Worm (Caenorhabditis elegans): ENCODE data around the gene C12D12.1.

The C12D12.1 gene

ce11 chrX:3498953-3499352 is at the start of gene C12D12.1:
TSS of gene C12D12.1 (plus strand) at chrX:3499253.
- TF ChIP-seq nhr-120 (GFP tag; IDR thresholded peaks at IDR 0.05) (no peak), aptf-2 (GFP tag; conservative IDR thresholded peaks at IDR 0.05) (no peak), ekl-4 (GFP tag; IDR thresholded peaks at IDR 0.05) (no peak), dox-1 (GFP tag; IDR thresholded peaks at IDR 0.05) (no peak), Y95B8A.8 (GFP tag; IDR thresholded peaks at IDR 0.05) (no peak), die-1 (tag; optimal IDR thresholded peaks at IDR 0.05) (no peak), pbrm-1 (GFP tag; IDR thresholded peaks at IDR 0.05) (no peak), ceh-100 (GFP tag; IDR thresholded peaks at IDR 0.05) (no peak), hlh-26 (GFP tag; conservative IDR thresholded peaks at IDR 0.05) (no peak), ztf-25 (GFP tag; IDR thresholded peaks at IDR 0.05) (no peak), let-607 (tag; optimal IDR thresholded peaks at IDR 0.05) (no peak), nfya-2 (GFP tag; IDR thresholded peaks at IDR 0.05) (no peak), repo-1 (tag; optimal IDR thresholded peaks at IDR 0.05) (no peak), sptf-2 (GFP tag; optimal IDR thresholded peaks at IDR 0.05) (no peak), F10E7.11 (tag; optimal IDR thresholded peaks at IDR 0.05) (no peak), bed-2 (GFP tag; IDR thresholded peaks at IDR 0.05) (no peak), F55B11.4 (tag; optimal IDR thresholded peaks at IDR 0.05; ENCODE audit: borderline replicate concordance, insufficient read depth) (no peak), lsy-27 (tag; optimal IDR thresholded peaks at IDR 0.05; ENCODE audit: borderline replicate concordance, insufficient read depth) (no peak), rcor-1 (GFP tag; IDR thresholded peaks at IDR 0.05) (no peak), C06A6.2 (GFP tag; conservative IDR thresholded peaks at IDR 0.05) (no peak)

ce11 chrX:3451122-3451521 is 47.9 kb upstream of the C12D12.1 start, which contains the start of gene ZK813.5:
TSS of gene ZK813.5 (minus strand) at chrX:3451222.
- no peak for TF ChIP-seq F55B11.4 (tag; optimal IDR thresholded peaks at IDR 0.05; ENCODE audit: borderline replicate concordance, insufficient read depth)
- TF ChIP-seq F23B12.7 (tag; optimal IDR thresholded peaks at IDR 0.05; ENCODE audit: insufficient read depth) = no peak
- TF ChIP-seq F57A8.1 (GFP tag; optimal IDR thresholded peaks at IDR 0.05) = no peak
- TF ChIP-seq nfya-1 (tag; optimal IDR thresholded peaks at IDR 0.05; ENCODE audit: borderline replicate concordance, insufficient read depth) = no peak

ce11 chrX:3453870-3454269 is 45.2 kb upstream of the C12D12.1 start:
- TF ChIP-seq ZK185.1 (tag; optimal IDR thresholded peaks at IDR 0.05; ENCODE audit: poor library complexity, severe bottlenecking) (no peak), F10E7.11 (tag; optimal IDR thresholded peaks at IDR 0.05) (no peak), bed-1 (GFP tag; IDR thresholded peaks at IDR 0.05) (no peak), let-526 (GFP tag; IDR thresholded peaks at IDR 0.05) (no peak), ceh-91 (GFP tag; IDR thresholded peaks at IDR 0.05) (no peak), bed-2 (GFP tag; IDR thresholded peaks at IDR 0.05) (no peak), nhr-179 (tag; optimal IDR thresholded peaks at IDR 0.05) (no peak), ekl-4 (GFP tag; IDR thresholded peaks at IDR 0.05) (no peak)

- TF ChIP-seq F39B2.1 (GFP tag; IDR thresholded peaks at IDR 0.05) = no peak
- no peak for TF ChIP-seq nhr-179 (tag; optimal IDR thresholded peaks at IDR 0.05)
- TF ChIP-seq ekl-4 (GFP tag; IDR thresholded peaks at IDR 0.05) = no peak
- peak; percentile 47; the same call in 1 of the 2 replicates for TF ChIP-seq zfh-2 (GFP tag; conservative IDR thresholded peaks at IDR 0.05)
- no peak for TF ChIP-seq bed-1 (GFP tag; IDR thresholded peaks at IDR 0.05)
Measured at ce11 chrX:3455561-3455960, 43.5 kb upstream of the C12D12.1 start.

- TF ChIP-seq snpc-1.3 (tag; optimal IDR thresholded peaks at IDR 0.05; ENCODE audit: insufficient read depth) (no peak), rpc-1 (optimal IDR thresholded peaks at IDR 0.05) (no peak), rpc-1 (tag; optimal IDR thresholded peaks at IDR 0.05) (no peak), hlh-12 (tag; optimal IDR thresholded peaks at IDR 0.05) (no peak), C06A6.2 (GFP tag; conservative IDR thresholded peaks at IDR 0.05) (no peak), lin-26 (GFP tag; IDR thresholded peaks at IDR 0.05) (no peak), egl-44 (GFP tag; IDR thresholded peaks at IDR 0.05) (no peak), tbx-9 (tag; optimal IDR thresholded peaks at IDR 0.05; ENCODE audit: borderline replicate concordance) (no peak), F33H1.4 (GFP tag; IDR thresholded peaks at IDR 0.05) (no peak), nhr-179 (tag; optimal IDR thresholded peaks at IDR 0.05) (no peak), akir-1 (GFP tag; optimal IDR thresholded peaks at IDR 0.05) (no peak), F57A8.1 (GFP tag; optimal IDR thresholded peaks at IDR 0.05) (no peak), nfya-1 (tag; optimal IDR thresholded peaks at IDR 0.05; ENCODE audit: borderline replicate concordance, insufficient read depth) (no peak), mel-28 (tag; optimal IDR thresholded peaks at IDR 0.05; ENCODE audit: borderline replicate concordance) (no peak), repo-1 (tag; optimal IDR thresholded peaks at IDR 0.05) (no peak), die-1 (tag; optimal IDR thresholded peaks at IDR 0.05) (no peak)
Measured at ce11 chrX:3462086-3462485, 37.0 kb upstream of the C12D12.1 start.

All from whole organism, young adult.